Fruit fly (Drosophila melanogaster): ENCODE results near the gene Nil.

DNA sequence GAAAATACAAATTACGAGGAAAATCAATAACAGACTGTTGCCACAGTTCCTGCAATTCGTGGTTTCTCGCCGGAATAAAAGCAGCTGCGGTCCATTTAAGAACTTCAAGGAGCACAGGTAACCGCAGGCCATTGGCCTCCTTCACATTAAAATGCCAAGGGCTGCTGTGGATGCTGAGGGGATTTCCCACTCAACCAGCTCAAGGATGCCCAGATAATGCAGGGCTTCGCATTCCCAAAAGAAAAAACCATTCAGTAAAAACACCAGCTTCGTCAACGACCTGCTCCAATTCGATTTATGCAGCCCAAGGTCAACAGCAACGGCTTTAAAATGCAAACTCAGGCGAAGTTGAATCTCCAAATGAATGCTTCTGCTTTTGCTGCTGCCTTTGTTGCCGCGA, 26.4 kb downstream of the Nil start:
- no peak for TF ChIP-seq CG8478 (optimal IDR thresholded peaks at IDR 0.05)
- no peak for TF ChIP-seq CTCF (optimal IDR thresholded peaks at IDR 0.05)
